Fruit fly (Drosophila melanogaster) whole organism, wandering third instar larva: ENCODE measurements around the gene Ada2a.
A peak's percentile ranks its signal among the peaks of the same experiment; 100 is the strongest.

Source experiments
- Abd-B ChIP-seq: fragments of >200 bp; optimal IDR thresholded peaks from 2 replicates; lab custom pipeline; 2017; ENCODE audit warnings: missing biosample characterization, missing genetic modification characterization
- CG32264 ChIP-seq: fragments of 200-800 bp; sonication (Bioruptor generic); optimal IDR thresholded peaks from 2 replicates; lab custom pipeline; 2016; ENCODE audit warnings: missing biosample characterization, missing genetic modification characterization
- CG9705 ChIP-seq: fragments of 200-800 bp; sonication (Bioruptor generic); optimal IDR thresholded peaks from 2 replicates; lab custom pipeline; 2018; ENCODE audit warnings: missing biosample characterization, mild to moderate bottlenecking, missing genetic modification characterization
- Dfd ChIP-seq: fragments of >200 bp; optimal IDR thresholded peaks from 2 replicates; lab custom pipeline; 2017; ENCODE audit warnings: missing biosample characterization, missing genetic modification characterization
- Dif ChIP-seq: fragments of 200-275, 200-300 bp; sonication (Bioruptor generic); optimal IDR thresholded peaks from 2 replicates; lab custom pipeline; 2018; ENCODE audit warnings: missing biosample characterization, missing genetic modification characterization; ENCODE audit not compliant: partially characterized antibody
- GATAd ChIP-seq: sonication (Bioruptor generic); optimal IDR thresholded peaks from 2 replicates; lab custom pipeline; 2016; ENCODE audit warnings: missing biosample characterization, missing genetic modification characterization
- HLH106 ChIP-seq: fragments of 200-800 bp; optimal IDR thresholded peaks from 3 replicates; lab custom pipeline; 2019; ENCODE audit warnings: missing biosample characterization, mild to moderate bottlenecking, missing genetic modification characterization, moderate library complexity
- Hnf4 ChIP-seq: fragments of 200-800 bp; sonication (Bioruptor generic); optimal IDR thresholded peaks from 2 replicates; lab custom pipeline; 2016; ENCODE audit warnings: missing biosample characterization, mild to moderate bottlenecking, missing genetic modification characterization
- Hr78 ChIP-seq: fragments of >200 bp; optimal IDR thresholded peaks from 2 replicates; lab custom pipeline; 2017; ENCODE audit warnings: missing biosample characterization, missing genetic modification characterization
- Hr83 ChIP-seq: fragments of 200-300 bp; sonication (Bioruptor generic); optimal IDR thresholded peaks from 2 replicates; lab custom pipeline; 2016; ENCODE audit warnings: missing biosample characterization, mild to moderate bottlenecking, missing genetic modification characterization, moderate library complexity; ENCODE audit not compliant: poor library complexity, severe bottlenecking
- Jra ChIP-seq: sonication (Bioruptor generic); optimal IDR thresholded peaks from 2 replicates; lab custom pipeline; 2016; ENCODE audit warnings: missing biosample characterization, missing genetic modification characterization
- Mio ChIP-seq: sonication (Bioruptor generic); optimal IDR thresholded peaks from 2 replicates; lab custom pipeline; 2016; ENCODE audit warnings: missing biosample characterization, missing genetic modification characterization
- Myc ChIP-seq: fragments of >200 bp; optimal IDR thresholded peaks from 2 replicates; lab custom pipeline; 2017
- N ChIP-seq: fragments of >200 bp; optimal IDR thresholded peaks from 2 replicates; lab custom pipeline; 2018; ENCODE audit warnings: missing biosample characterization, missing external identifiers, missing genetic modification characterization
- OdsH ChIP-seq: fragments of 200-800 bp; sonication (Bioruptor generic); optimal IDR thresholded peaks from 2 replicates; lab custom pipeline; 2016; ENCODE audit warnings: missing biosample characterization, mild to moderate bottlenecking, missing genetic modification characterization
- Rel ChIP-seq, 2 experiments: fragments of 200-800 bp; sonication (Bioruptor generic) in 1 of 2; optimal IDR thresholded peaks; 2 replicates in 1 of 2; 3 replicates in 1 of 2; lab custom pipeline; 2016 to 2019; ENCODE audit warnings: mild to moderate bottlenecking in 2 of 2, missing biosample characterization in 2 of 2, missing genetic modification characterization in 2 of 2, moderate library complexity in 1 of 2
- Sp1 ChIP-seq: fragments of 200-800 bp; sonication (Bioruptor generic); optimal IDR thresholded peaks from 3 replicates; lab custom pipeline; 2019; ENCODE audit warnings: missing biosample characterization, mild to moderate bottlenecking, missing genetic modification characterization, moderate library complexity
- br ChIP-seq: fragments of 200-800 bp; sonication (Bioruptor generic); optimal IDR thresholded peaks from 2 replicates; lab custom pipeline; 2016; ENCODE audit warnings: missing biosample characterization, missing genetic modification characterization
- brk ChIP-seq: fragments of 200-800 bp; sonication (Bioruptor generic); optimal IDR thresholded peaks from 2 replicates; lab custom pipeline; 2016; ENCODE audit warnings: missing biosample characterization, mild to moderate bottlenecking, missing genetic modification characterization
- dmrt93B ChIP-seq: fragments of 200-800 bp; sonication (Bioruptor generic); optimal IDR thresholded peaks from 2 replicates; lab custom pipeline; 2018; ENCODE audit warnings: missing biosample characterization, mild to moderate bottlenecking, missing genetic modification characterization
- ey ChIP-seq: fragments of 200-800 bp; sonication (Bioruptor generic); optimal IDR thresholded peaks from 2 replicates; lab custom pipeline; 2016; ENCODE audit warnings: missing biosample characterization, missing genetic modification characterization
- foxo ChIP-seq, 2 experiments: fragments of 200-800 bp; sonication (Bioruptor generic); optimal IDR thresholded peaks; 2 replicates in 1 of 2; 3 replicates in 1 of 2; lab custom pipeline; 2016 to 2017; ENCODE audit warnings: missing biosample characterization in 2 of 2, missing genetic modification characterization in 2 of 2
- fru ChIP-seq: fragments of 200-800 bp; sonication (Bioruptor generic); optimal IDR thresholded peaks from 3 replicates; lab custom pipeline; 2016; ENCODE audit warnings: missing biosample characterization, mild to moderate bottlenecking, missing genetic modification characterization
- jim ChIP-seq: fragments of 175-275, 200-325 bp; sonication (Bioruptor generic); optimal IDR thresholded peaks from 2 replicates; lab custom pipeline; 2016; ENCODE audit warnings: missing biosample characterization, mild to moderate bottlenecking, missing genetic modification characterization
- lola ChIP-seq: fragments of >200 bp; optimal IDR thresholded peaks from 2 replicates; lab custom pipeline; 2017; ENCODE audit warnings: missing biosample characterization, missing genetic modification characterization
- pan ChIP-seq: fragments of >200 bp; optimal IDR thresholded peaks from 2 replicates; lab custom pipeline; 2017
- psq ChIP-seq: fragments of 200-800 bp; sonication (Bioruptor generic); optimal IDR thresholded peaks from 3 replicates; lab custom pipeline; 2017; ENCODE audit warnings: missing biosample characterization, mild to moderate bottlenecking, missing genetic modification characterization, moderate library complexity
- rgr ChIP-seq: fragments of 200-800 bp; sonication (Bioruptor generic); optimal IDR thresholded peaks from 3 replicates; lab custom pipeline; 2016; ENCODE audit warnings: missing biosample characterization, mild to moderate bottlenecking, missing genetic modification characterization
- sage ChIP-seq: fragments of 200-800 bp; sonication (Bioruptor generic); optimal IDR thresholded peaks from 2 replicates; lab custom pipeline; 2016; ENCODE audit warnings: missing biosample characterization, mild to moderate bottlenecking, missing genetic modification characterization
- sv ChIP-seq: fragments of 200-800 bp; sonication (Bioruptor generic); optimal IDR thresholded peaks from 3 replicates; lab custom pipeline; 2016; ENCODE audit warnings: missing biosample characterization, missing genetic modification characterization
- tai ChIP-seq: sonication (Bioruptor generic); optimal IDR thresholded peaks from 2 replicates; lab custom pipeline; 2016; ENCODE audit warnings: missing biosample characterization, missing genetic modification characterization
- usp ChIP-seq: fragments of >200 bp; optimal IDR thresholded peaks from 2 replicates; lab custom pipeline; 2017; ENCODE audit warnings: missing biosample characterization, missing genetic modification characterization
- woc ChIP-seq: sonication (Bioruptor generic); optimal IDR thresholded peaks from 2 replicates; lab custom pipeline; 2016; ENCODE audit warnings: missing biosample characterization, mild to moderate bottlenecking, missing genetic modification characterization

The Ada2a gene

dm6 chr3R:18274328-18275098 lies 19.2 kb upstream of the Ada2a start, which contains the start of the genes Vps39 and eIF1A:
Vps39 (minus strand) TSS chr3R:18274446.
eIF1A (plus strand) TSS chr3R:18274665.
- no peak for TF ChIP-seq usp (GFP tag; lab: Kevin White, UChicago)
- TF ChIP-seq CG32264 (GFP tag; lab: Kevin White, UChicago), result no peak
- TF ChIP-seq psq (GFP tag; lab: Kevin White, UChicago), result no peak
- TF ChIP-seq brk (GFP tag; lab: Kevin White, UChicago), result no peak
- no peak for TF ChIP-seq Hr78 (GFP tag; lab: Kevin White, UChicago)
- TF ChIP-seq foxo (GFP tag; optimal IDR thresholded peaks at IDR 0.05; lab: Kevin White, UChicago), result peak in 1 of 2 experiments; percentile 36
- peak; percentile 42 for TF ChIP-seq sv (GFP tag; lab: Kevin White, UChicago)
- peak; percentile 39 for TF ChIP-seq fru (GFP tag; lab: Kevin White, UChicago)
- no peak for TF ChIP-seq dmrt93B (GFP tag; lab: Kevin White, UChicago)
- TF ChIP-seq ey (GFP tag; lab: Kevin White, UChicago), result peak; percentile 16
- TF ChIP-seq sage (GFP tag; lab: Kevin White, UChicago), result no peak
- peak; percentile 13 for TF ChIP-seq Myc
- peak; percentile 47 for TF ChIP-seq br (GFP tag; lab: Kevin White, UChicago)
- peak; percentile 69 for TF ChIP-seq Jra (GFP tag; lab: Kevin White, UChicago)
- no peak for TF ChIP-seq pan (lab: Kevin White, UChicago)
- no peak for TF ChIP-seq lola (GFP tag; lab: Kevin White, UChicago)
- no peak for TF ChIP-seq woc
- TF ChIP-seq Mio (GFP tag; lab: Kevin White, UChicago), result no peak
- no peak for TF ChIP-seq Abd-B (GFP tag; lab: Kevin White, UChicago)
- TF ChIP-seq OdsH, result no peak
- peak; percentile 17 for TF ChIP-seq CG9705 (GFP tag; lab: Kevin White, UChicago)
- no peak for TF ChIP-seq tai (GFP tag; lab: Kevin White, UChicago)
- no peak for TF ChIP-seq HLH106 (tag; lab: Kevin White, UChicago)
- TF ChIP-seq, all 38 proteins: peak for 8

- no peak for TF ChIP-seq Hr83 (GFP tag; lab: Kevin White, UChicago)
- peak; percentile 89 for TF ChIP-seq Dfd (GFP tag; lab: Kevin White, UChicago)
- TF ChIP-seq, all 38 proteins: peak for 1
Observed at dm6 chr3R:18269744-18270348, 14.6 kb upstream of the Ada2a start.

- no peak for TF ChIP-seq psq (GFP tag; lab: Kevin White, UChicago)
- TF ChIP-seq Dfd (GFP tag; lab: Kevin White, UChicago), result no peak
- no peak for TF ChIP-seq fru (GFP tag; lab: Kevin White, UChicago)
- no peak for TF ChIP-seq rgr
- no peak for TF ChIP-seq CG32264 (GFP tag; lab: Kevin White, UChicago)
- no peak for TF ChIP-seq Rel (GFP tag; optimal IDR thresholded peaks at IDR 0.05; lab: Kevin White, UChicago)
- TF ChIP-seq Rel (tag; optimal IDR thresholded peaks at IDR 0.05; lab: Kevin White, UChicago), result no peak
- TF ChIP-seq ey (GFP tag; lab: Kevin White, UChicago), result no peak
- no peak for TF ChIP-seq N (GFP tag; lab: Kevin White, UChicago)
- TF ChIP-seq sv (GFP tag; lab: Kevin White, UChicago), result no peak
- no peak for TF ChIP-seq br (GFP tag; lab: Kevin White, UChicago)
- no peak for TF ChIP-seq Hr83 (GFP tag; lab: Kevin White, UChicago)
- no peak for TF ChIP-seq Hr78 (GFP tag; lab: Kevin White, UChicago)
- TF ChIP-seq Dif (GFP tag; lab: Kevin White, UChicago), result no peak
- TF ChIP-seq lola (GFP tag; lab: Kevin White, UChicago), result no peak
- no peak for TF ChIP-seq Sp1
- no peak for TF ChIP-seq tai (GFP tag; lab: Kevin White, UChicago)
- TF ChIP-seq jim (GFP tag; lab: Kevin White, UChicago), result no peak
- TF ChIP-seq GATAd, result no peak
- TF ChIP-seq Jra (GFP tag; lab: Kevin White, UChicago), result no peak
- TF ChIP-seq Hnf4 (GFP tag; lab: Kevin White, UChicago), result no peak
Observed at dm6 chr3R:18267489-18267888, 12.2 kb upstream of the Ada2a start, which contains the start of gene CG18599. CG18599 (plus strand) TSS chr3R:18267789.
